Fruit fly (Drosophila melanogaster): Measurements from ENCODE around the gene CG8149.
A peak's percentile ranks its signal among the peaks of the same experiment; 100 is the strongest.

Gene CG8149

dm6 chr3R:9516400-9516852, 12.0 kb downstream of the CG8149 start:
- TF ChIP-seq acj6 (GFP tag; optimal IDR thresholded peaks at IDR 0.05) (no peak), fkh (GFP tag; optimal IDR thresholded peaks at IDR 0.05) (peak; percentile 84), svp (GFP tag) (peak; percentile 74)

- TF ChIP-seq Sox14 (GFP tag; optimal IDR thresholded peaks at IDR 0.05) (no peak), dsx (GFP tag; optimal IDR thresholded peaks at IDR 0.05; ENCODE audit: poor library complexity, severe bottlenecking) (no peak), CG15336 (GFP tag; IDR thresholded peaks at IDR 0.05) (peak; percentile 88), lz (GFP tag; optimal IDR thresholded peaks at IDR 0.05) (peak; percentile 85), fkh (GFP tag; optimal IDR thresholded peaks at IDR 0.05) (peak; percentile 90), ss (GFP tag; optimal IDR thresholded peaks at IDR 0.05) (no peak), salr (GFP tag; optimal IDR thresholded peaks at IDR 0.05) (peak in 1 of 2 experiments; percentile 55), Hr38 (GFP tag; optimal IDR thresholded peaks at IDR 0.05) (peak; percentile 12), Ets96B (tag; optimal IDR thresholded peaks at IDR 0.05) (no peak), acj6 (GFP tag; optimal IDR thresholded peaks at IDR 0.05) (peak; percentile 89), CG6163 (GFP tag; IDR thresholded peaks at IDR 0.05) (peak; percentile 97), CG8119 (GFP tag; IDR thresholded peaks at IDR 0.05) (peak; percentile 86), Eip75B (GFP tag; optimal IDR thresholded peaks at IDR 0.05) (no peak), CG11902 (GFP tag; optimal IDR thresholded peaks at IDR 0.05) (peak; percentile 91), CG34406 (GFP tag; optimal IDR thresholded peaks at IDR 0.05) (peak; percentile 80), CG8632 (GFP tag; optimal IDR thresholded peaks at IDR 0.05) (no peak), CG6792 (GFP tag; optimal IDR thresholded peaks at IDR 0.05) (peak; percentile 84), Ets21C (GFP tag; optimal IDR thresholded peaks at IDR 0.05) (peak; percentile 77), eg (GFP tag; IDR thresholded peaks at IDR 0.05) (peak; percentile 96), pdm3 (GFP tag; optimal IDR thresholded peaks at IDR 0.05) (peak; percentile 84), dac (GFP tag; optimal IDR thresholded peaks at IDR 0.05) (peak; percentile 71), CG11762 (GFP tag; optimal IDR thresholded peaks at IDR 0.05; ENCODE audit: insufficient read depth) (peak; percentile 88), Smox (GFP tag; optimal IDR thresholded peaks at IDR 0.05) (no peak), Lpt (GFP tag; optimal IDR thresholded peaks at IDR 0.05) (peak; percentile 76), vri (GFP tag; optimal IDR thresholded peaks at IDR 0.05) (peak; percentile 88), fd85E (GFP tag; optimal IDR thresholded peaks at IDR 0.05) (peak; percentile 85), esn (GFP tag; optimal IDR thresholded peaks at IDR 0.05) (peak; percentile 87), CG3919 (GFP tag; optimal IDR thresholded peaks at IDR 0.05) (peak; percentile 94), Eip93F (GFP tag; optimal IDR thresholded peaks at IDR 0.05) (no peak), CG8319 (GFP tag; optimal IDR thresholded peaks at IDR 0.05) (peak; percentile 85), CG6276 (GFP tag; optimal IDR thresholded peaks at IDR 0.05) (peak; percentile 90), CG6854 (GFP tag; optimal IDR thresholded peaks at IDR 0.05) (peak; percentile 53), CG3032 (tag; optimal IDR thresholded peaks at IDR 0.05) (peak; percentile 57), CG10631 (GFP tag; optimal IDR thresholded peaks at IDR 0.05) (no peak), achi (GFP tag; optimal IDR thresholded peaks at IDR 0.05) (no peak), Hr4 (GFP tag; optimal IDR thresholded peaks at IDR 0.05) (no peak), CG7368 (GFP tag; optimal IDR thresholded peaks at IDR 0.05) (no peak), cyc (GFP tag; optimal IDR thresholded peaks at IDR 0.05) (peak; percentile 86), CG16779 (tag; optimal IDR thresholded peaks at IDR 0.05) (peak; percentile 83), topi (GFP tag; optimal IDR thresholded peaks at IDR 0.05) (peak; percentile 91), CG6808 (GFP tag; optimal IDR thresholded peaks at IDR 0.05) (no peak), CG11294 (GFP tag; IDR thresholded peaks at IDR 0.05) (peak; percentile 94), CG4318 (GFP tag; optimal IDR thresholded peaks at IDR 0.05) (peak; percentile 68), Met (GFP tag; optimal IDR thresholded peaks at IDR 0.05) (no peak), CG1621 (tag; optimal IDR thresholded peaks at IDR 0.05) (no peak), Sox15 (GFP tag; optimal IDR thresholded peaks at IDR 0.05) (peak; percentile 76), svp (GFP tag) (peak; percentile 94)
These were observed 23.7 kb downstream of the CG8149 start for dm6 chr3R:9527907-9528842.

Measured in whole organism, prepupa.